Worm (Caenorhabditis elegans): ENCODE data around the gene C01G6.9.

Gene C01G6.9

ce11 chrII:9254187-9254586 lies 41.4 kb downstream of the C01G6.9 start, which contains the start of gene nlp-82:
TSS of gene nlp-82 (minus strand) at chrII:9254287.
- TF ChIP-seq blmp-1 (tag; optimal IDR thresholded peaks at IDR 0.05) (no peak), snpc-4 (tag; optimal IDR thresholded peaks at IDR 0.05) (no peak), unc-62 (GFP tag; optimal IDR thresholded peaks at IDR 0.05) (no peak), ham-2 (GFP tag; optimal IDR thresholded peaks at IDR 0.05) (no peak), mab-5 (tag; optimal IDR thresholded peaks at IDR 0.05) (no peak), unc-39 (tag; optimal IDR thresholded peaks at IDR 0.05) (no peak), ceh-83 (GFP tag; optimal IDR thresholded peaks at IDR 0.05) (no peak), tbx-8 (GFP tag; optimal IDR thresholded peaks at IDR 0.05) (no peak), nhr-28 (tag; optimal IDR thresholded peaks at IDR 0.05) (no peak), ceh-43 (GFP tag; optimal IDR thresholded peaks at IDR 0.05) (no peak), ceh-39 (tag; optimal IDR thresholded peaks at IDR 0.05) (no peak), mls-2 (tag; optimal IDR thresholded peaks at IDR 0.05) (no peak), zip-8 (tag; optimal IDR thresholded peaks at IDR 0.05) (no peak), cnd-1 (tag; optimal IDR thresholded peaks at IDR 0.05) (no peak), nhr-76 (tag; optimal IDR thresholded peaks at IDR 0.05) (no peak), flh-1 (GFP tag; optimal IDR thresholded peaks at IDR 0.05) (no peak), lin-13 (tag; optimal IDR thresholded peaks at IDR 0.05) (no peak)

- no peak for TF ChIP-seq ceh-39 (tag; optimal IDR thresholded peaks at IDR 0.05)
- no peak for TF ChIP-seq bed-3 (GFP tag; optimal IDR thresholded peaks at IDR 0.05)
- TF ChIP-seq lin-32 (GFP tag; optimal IDR thresholded peaks at IDR 0.05), result no peak
- no peak for TF ChIP-seq unc-120 (tag; optimal IDR thresholded peaks at IDR 0.05; ENCODE audit: poor library complexity, severe bottlenecking)
- no peak for TF ChIP-seq ham-2 (GFP tag; optimal IDR thresholded peaks at IDR 0.05)
- no peak for TF ChIP-seq pha-4 (tag; optimal IDR thresholded peaks at IDR 0.05)
- no peak for TF ChIP-seq sptf-1 (tag; optimal IDR thresholded peaks at IDR 0.05)
- no peak for TF ChIP-seq unc-62 (GFP tag; optimal IDR thresholded peaks at IDR 0.05)
- no peak for TF ChIP-seq zip-8 (tag; optimal IDR thresholded peaks at IDR 0.05)
- TF ChIP-seq elt-3 (tag; optimal IDR thresholded peaks at IDR 0.05), result no peak
- TF ChIP-seq mep-1 (tag; optimal IDR thresholded peaks at IDR 0.05), result no peak
Observed at ce11 chrII:9251529-9251928, 44.1 kb downstream of the C01G6.9 start.

ce11 chrII:9250422-9250821 lies 45.2 kb downstream of the C01G6.9 start, which contains the start of gene T26C5.4:
TSS of gene T26C5.4 (minus strand) at chrII:9250522.
- TF ChIP-seq sptf-1 (tag; optimal IDR thresholded peaks at IDR 0.05), result no peak
- TF ChIP-seq blmp-1 (tag; optimal IDR thresholded peaks at IDR 0.05), result no peak
- TF ChIP-seq nhr-2 (tag; optimal IDR thresholded peaks at IDR 0.05), result no peak
- TF ChIP-seq hlh-1 (tag; optimal IDR thresholded peaks at IDR 0.05), result no peak
- no peak for TF ChIP-seq cnd-1 (tag; optimal IDR thresholded peaks at IDR 0.05)
- no peak for TF ChIP-seq lsy-2 (tag; optimal IDR thresholded peaks at IDR 0.05)
- no peak for TF ChIP-seq nhr-12 (tag; optimal IDR thresholded peaks at IDR 0.05)
- TF ChIP-seq elt-3 (tag; optimal IDR thresholded peaks at IDR 0.05), result no peak
- TF ChIP-seq ceh-83 (GFP tag; optimal IDR thresholded peaks at IDR 0.05), result no peak
- TF ChIP-seq drap-1 (GFP tag; optimal IDR thresholded peaks at IDR 0.05), result no peak
- TF ChIP-seq ceh-43 (GFP tag; optimal IDR thresholded peaks at IDR 0.05), result no peak
- no peak for TF ChIP-seq elt-1 (tag; optimal IDR thresholded peaks at IDR 0.05; ENCODE audit: borderline replicate concordance, insufficient read depth)
- TF ChIP-seq unc-120 (tag; optimal IDR thresholded peaks at IDR 0.05; ENCODE audit: poor library complexity, severe bottlenecking), result no peak
- TF ChIP-seq nhr-28 (tag; optimal IDR thresholded peaks at IDR 0.05), result no peak
- no peak for TF ChIP-seq pha-4 (tag; optimal IDR thresholded peaks at IDR 0.05)
- no peak for TF ChIP-seq ztf-11 (tag; optimal IDR thresholded peaks at IDR 0.05)
- no peak for TF ChIP-seq snpc-4 (tag; optimal IDR thresholded peaks at IDR 0.05)
- no peak for TF ChIP-seq flh-1 (GFP tag; optimal IDR thresholded peaks at IDR 0.05)
- TF ChIP-seq ceh-39 (tag; optimal IDR thresholded peaks at IDR 0.05), result no peak
- no peak for TF ChIP-seq zip-8 (tag; optimal IDR thresholded peaks at IDR 0.05)

- TF ChIP-seq nhr-76 (tag; optimal IDR thresholded peaks at IDR 0.05) (no peak), mep-1 (tag; optimal IDR thresholded peaks at IDR 0.05) (no peak), lin-32 (GFP tag; optimal IDR thresholded peaks at IDR 0.05) (no peak), snpc-4 (tag; optimal IDR thresholded peaks at IDR 0.05) (no peak), ceh-43 (GFP tag; optimal IDR thresholded peaks at IDR 0.05) (no peak), ham-2 (GFP tag; optimal IDR thresholded peaks at IDR 0.05) (no peak), mab-5 (tag; optimal IDR thresholded peaks at IDR 0.05) (no peak), ceh-39 (tag; optimal IDR thresholded peaks at IDR 0.05) (no peak), zip-8 (tag; optimal IDR thresholded peaks at IDR 0.05) (no peak), nhr-2 (tag; optimal IDR thresholded peaks at IDR 0.05) (no peak), cnd-1 (tag; optimal IDR thresholded peaks at IDR 0.05) (no peak), flh-1 (GFP tag; optimal IDR thresholded peaks at IDR 0.05) (no peak), drap-1 (GFP tag; optimal IDR thresholded peaks at IDR 0.05) (no peak), bed-3 (GFP tag; optimal IDR thresholded peaks at IDR 0.05) (no peak)
Observed at ce11 chrII:9246648-9247047, 49.0 kb downstream of the C01G6.9 start, which contains the start of gene T26C5.5. TSS of gene T26C5.5 (minus strand) at chrII:9246748.

Measured in whole organism, mixed stage, embryonic.